Fruit fly (Drosophila melanogaster) Kc167 (cell line): ENCODE measurements around the gene CG9132.

Experiments used
- Myc ChIP-seq: fragments of >200 bp; optimal IDR thresholded peaks from 2 replicates; lab custom pipeline; 2017; ENCODE audit warnings: missing external identifiers
- psq ChIP-seq: fragments of >200 bp; optimal IDR thresholded peaks from 2 replicates; lab custom pipeline; 2017; ENCODE audit warnings: missing external identifiers

- TF ChIP-seq Myc (lab: Kevin White, UChicago) (no peak), psq (lab: Kevin White, UChicago) (no peak)
Observed at dm6 chrX:16839033-16839432, 38.5 kb upstream of the CG9132 start.
